Fruit fly (Drosophila melanogaster) Kc167 (cell line): ENCODE measurements around the gene Pp1alpha-96A.

Experiments used
- Myc ChIP-seq: fragments of >200 bp; optimal IDR thresholded peaks from 2 replicates; lab custom pipeline; 2017; ENCODE audit warnings: missing external identifiers
- Sin3A ChIP-seq: fragments of >200 bp; optimal IDR thresholded peaks from 2 replicates; lab custom pipeline; 2018; ENCODE audit warnings: missing external identifiers
- h ChIP-seq: fragments of >200 bp; optimal IDR thresholded peaks from 3 replicates; lab custom pipeline; 2018; ENCODE audit warnings: missing external identifiers
- insv ChIP-seq: fragments of >200 bp; optimal IDR thresholded peaks from 3 replicates; lab custom pipeline; 2018; ENCODE audit warnings: missing external identifiers
- psq ChIP-seq: fragments of >200 bp; optimal IDR thresholded peaks from 2 replicates; lab custom pipeline; 2017; ENCODE audit warnings: missing external identifiers
- ttk ChIP-seq: sonication (Bioruptor generic); optimal IDR thresholded peaks from 2 replicates; lab custom pipeline; 2017; ENCODE audit warnings: missing external identifiers

- no peak for TF ChIP-seq psq (lab: Kevin White, UChicago)
- TF ChIP-seq ttk (lab: Kevin White, UChicago), result no peak
- TF ChIP-seq Myc (lab: Kevin White, UChicago), result no peak
- no peak for TF ChIP-seq h (lab: Kevin White, UChicago)
- no peak for TF ChIP-seq insv (lab: Kevin White, UChicago)
- no peak for TF ChIP-seq Sin3A (lab: Kevin White, UChicago)
Measured at dm6 chr3R:24496084-24496483, 22.0 kb upstream of the Pp1alpha-96A start.
